Fruit fly (Drosophila melanogaster) whole organism, adult: ENCODE data around the gene CG14961.

Experiments used
- CG11617 ChIP-seq: fragments of 200-800 bp; sonication (Bioruptor generic); optimal IDR thresholded peaks from 2 replicates; lab custom pipeline; 2017; ENCODE audit warnings: mild to moderate bottlenecking, missing biosample characterization, missing genetic modification reagents, missing genetic modification characterization
- CG12768 ChIP-seq: fragments of 200-800 bp; sonication (Bioruptor generic); optimal IDR thresholded peaks from 2 replicates; lab custom pipeline; 2017; ENCODE audit warnings: missing biosample characterization, missing genetic modification characterization, mild to moderate bottlenecking, moderate library complexity, missing genetic modification reagents
- CG14711 ChIP-seq: fragments of 200-800 bp; sonication (Bioruptor generic); optimal IDR thresholded peaks from 2 replicates; lab custom pipeline; 2018; ENCODE audit warnings: missing biosample characterization, mild to moderate bottlenecking, missing genetic modification characterization, moderate library complexity
- CG1620 ChIP-seq: fragments of 200-800 bp; sonication (Bioruptor generic); optimal IDR thresholded peaks from 2 replicates; lab custom pipeline; 2016; ENCODE audit warnings: missing biosample characterization, missing genetic modification characterization
- CG33017 ChIP-seq: fragments of 200-800 bp; sonication (Bioruptor generic); optimal IDR thresholded peaks from 2 replicates; lab custom pipeline; 2018; ENCODE audit warnings: missing biosample characterization, mild to moderate bottlenecking, missing genetic modification characterization, moderate library complexity
- CG5204 ChIP-seq: fragments of 200-800 bp; sonication (Bioruptor generic); optimal IDR thresholded peaks from 2 replicates; lab custom pipeline; 2016; ENCODE audit warnings: missing biosample characterization, missing genetic modification characterization
- CG7045 ChIP-seq: fragments of 200-800 bp; sonication (Bioruptor generic); optimal IDR thresholded peaks from 2 replicates; lab custom pipeline; 2017; ENCODE audit warnings: missing biosample characterization, mild to moderate bottlenecking, missing genetic modification characterization
- CG7101 ChIP-seq: fragments of 200-800 bp; sonication (Bioruptor generic); optimal IDR thresholded peaks from 2 replicates; lab custom pipeline; 2018; ENCODE audit warnings: missing biosample characterization, mild to moderate bottlenecking, missing genetic modification characterization, moderate library complexity
- Clk ChIP-seq: fragments of 200-800 bp; sonication (Bioruptor generic); optimal IDR thresholded peaks from 2 replicates; lab custom pipeline; 2017; ENCODE audit warnings: missing biosample characterization, missing genetic modification characterization
- Crg-1 ChIP-seq: fragments of 200-800 bp; sonication (Bioruptor generic); optimal IDR thresholded peaks from 2 replicates; lab custom pipeline; 2016; ENCODE audit warnings: missing biosample characterization, missing genetic modification characterization
- Hr96 ChIP-seq: fragments of 200-800 bp; sonication (Bioruptor generic); optimal IDR thresholded peaks from 2 replicates; lab custom pipeline; 2016; ENCODE audit warnings: missing biosample characterization, missing genetic modification characterization
- Mnt ChIP-seq: fragments of 200-800 bp; sonication (Bioruptor generic); optimal IDR thresholded peaks from 2 replicates; lab custom pipeline; 2016; ENCODE audit warnings: missing biosample characterization, mild to moderate bottlenecking, missing genetic modification characterization
- bab1 ChIP-seq: fragments of 200-800 bp; sonication (Bioruptor generic); optimal IDR thresholded peaks from 3 replicates; lab custom pipeline; 2019; ENCODE audit warnings: missing biosample characterization, mild to moderate bottlenecking, missing genetic modification characterization, moderate library complexity
- cic ChIP-seq: fragments of 200-800 bp; sonication (Bioruptor generic); optimal IDR thresholded peaks from 2 replicates; lab custom pipeline; 2017; ENCODE audit warnings: missing biosample characterization, mild to moderate bottlenecking, missing genetic modification characterization, moderate library complexity
- cnc ChIP-seq, 2 experiments: fragments of >200 bp; optimal IDR thresholded peaks; 2 replicates each; lab custom pipeline; 2017
- kay ChIP-seq: fragments of 200-800 bp; sonication (Bioruptor generic); peaks from one replicate; lab custom pipeline; 2016; ENCODE audit warnings: missing biosample characterization, missing genetic modification characterization, borderline replicate concordance
- ovo ChIP-seq: fragments of 200-800 bp; sonication (Bioruptor generic); optimal IDR thresholded peaks from 2 replicates; lab custom pipeline; 2016; ENCODE audit warnings: missing biosample characterization, missing genetic modification characterization
- pad ChIP-seq: fragments of 200-800 bp; sonication (Bioruptor generic); optimal IDR thresholded peaks from 3 replicates; lab custom pipeline; 2017; ENCODE audit warnings: missing biosample characterization, missing genetic modification characterization, mild to moderate bottlenecking, moderate library complexity, missing genetic modification reagents
- tj ChIP-seq: fragments of 200-800 bp; sonication (Bioruptor generic); optimal IDR thresholded peaks from 3 replicates; lab custom pipeline; 2017; ENCODE audit warnings: missing biosample characterization, mild to moderate bottlenecking, missing genetic modification characterization, moderate library complexity
- toe ChIP-seq: fragments of 200-800 bp; sonication (Bioruptor generic); optimal IDR thresholded peaks from 2 replicates; lab custom pipeline; 2016; ENCODE audit warnings: missing biosample characterization, missing genetic modification characterization

CG14961 gene

DNA sequence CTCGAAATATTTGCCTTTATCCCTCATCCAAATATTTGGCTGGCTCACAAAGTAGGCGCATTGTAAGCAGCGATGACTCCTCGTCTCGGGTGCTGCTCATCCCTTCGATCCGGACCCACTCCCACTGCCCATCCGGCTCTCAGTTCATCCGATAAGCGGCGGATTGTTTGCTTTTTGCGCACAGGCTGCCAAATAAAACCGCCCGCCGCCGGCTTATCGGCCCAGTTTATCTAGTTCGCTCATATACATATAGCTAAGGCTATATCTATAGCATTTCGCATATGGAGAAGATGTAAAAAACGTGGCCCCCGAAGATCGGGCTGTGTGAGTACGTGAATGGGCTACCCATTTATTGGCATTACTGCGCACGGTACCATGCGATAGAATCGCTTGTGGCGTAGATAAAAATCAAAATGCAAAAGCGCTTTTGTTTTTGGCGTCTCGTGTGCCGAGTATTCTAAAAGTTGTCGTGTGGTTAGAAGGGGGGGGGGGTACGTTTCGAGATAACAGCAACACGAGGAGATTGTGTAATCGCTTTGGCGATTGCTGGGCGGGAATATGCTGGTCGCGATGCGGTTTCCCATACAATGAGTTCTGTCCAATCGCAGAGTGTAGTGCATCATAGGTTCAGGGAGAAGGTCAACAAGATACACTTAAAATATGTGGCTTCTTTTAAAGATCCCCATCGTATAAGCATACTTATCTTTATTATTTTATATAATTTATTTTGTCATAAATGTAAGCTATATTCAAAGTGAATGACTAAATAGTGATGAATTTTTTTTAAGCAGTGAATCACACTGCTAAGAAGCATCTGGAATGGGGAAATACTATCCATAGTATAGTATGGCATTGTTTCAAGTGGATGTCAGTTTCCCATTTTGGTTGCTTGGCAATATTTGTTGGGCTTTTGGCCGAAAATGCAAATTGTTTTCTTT, 20.9 kb upstream of the CG14961 start:
- TF ChIP-seq CG1620 (GFP tag; lab: Kevin White, UChicago) (no peak), CG5204 (no peak), kay (GFP tag; lab: Kevin White, UChicago) (peak; percentile 69), Clk (GFP tag; lab: Kevin White, UChicago) (no peak), pad (GFP tag; lab: Kevin White, UChicago) (no peak), CG33017 (tag; lab: Kevin White, UChicago) (no peak), Crg-1 (GFP tag; lab: Kevin White, UChicago) (peak; percentile 17), cnc (optimal IDR thresholded peaks at IDR 0.05; lab: Kevin White, UChicago) (no peak), CG12768 (peak; percentile 23), bab1 (no peak), CG7045 (GFP tag; lab: Kevin White, UChicago) (no peak), toe (GFP tag; lab: Kevin White, UChicago) (no peak), ovo (no peak), tj (peak; percentile 59), CG14711 (no peak), CG7101 (tag; lab: Kevin White, UChicago) (no peak), Mnt (peak; percentile 98), CG11617 (GFP tag; lab: Kevin White, UChicago) (peak; percentile 3), Hr96 (GFP tag; lab: Kevin White, UChicago) (no peak), cic (peak; percentile 94)

- no peak for TF ChIP-seq Clk (GFP tag; lab: Kevin White, UChicago)
- TF ChIP-seq cic: no peak
- no peak for TF ChIP-seq pad (GFP tag; lab: Kevin White, UChicago)
- TF ChIP-seq Mnt: no peak
- TF ChIP-seq cnc (optimal IDR thresholded peaks at IDR 0.05; lab: Kevin White, UChicago): no peak
- TF ChIP-seq CG7101 (tag; lab: Kevin White, UChicago): no peak
- TF ChIP-seq Crg-1 (GFP tag; lab: Kevin White, UChicago): no peak
- no peak for TF ChIP-seq CG7045 (GFP tag; lab: Kevin White, UChicago)
These were observed 15.8 kb upstream of the CG14961 start, which contains the start of gene Drsl2 for dm6 chr3L:3314049-3314448. Gene Drsl2, plus strand, starts transcription at chr3L:3314349.

DNA sequence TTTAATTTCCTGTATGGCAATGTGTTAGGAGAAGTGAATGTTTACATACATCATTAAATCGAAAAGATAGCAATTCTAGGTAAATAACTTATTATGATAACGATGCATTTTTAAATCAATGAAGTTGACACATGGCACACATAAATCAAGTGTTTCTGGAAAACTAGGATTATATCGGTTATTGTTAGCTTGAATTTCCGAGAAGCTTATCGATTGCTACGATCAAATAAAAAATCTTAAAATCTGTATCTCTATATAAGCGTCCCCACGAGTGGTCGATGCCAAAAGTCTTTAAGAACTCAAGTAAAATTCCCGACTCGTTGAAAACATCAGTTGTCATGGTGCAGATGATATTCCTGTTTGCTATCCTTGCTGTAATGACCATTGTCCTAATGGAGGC, 15.2 kb upstream of the CG14961 start, which contains the start of gene Drsl3:
Gene Drsl3, plus strand, starts transcription at position 301 of the 400 bp plus-strand sequence.
- TF ChIP-seq Hr96 (GFP tag; lab: Kevin White, UChicago) (no peak), tj (no peak), kay (GFP tag; lab: Kevin White, UChicago) (no peak), pad (GFP tag; lab: Kevin White, UChicago) (no peak), Crg-1 (GFP tag; lab: Kevin White, UChicago) (no peak), Clk (GFP tag; lab: Kevin White, UChicago) (no peak), cnc (optimal IDR thresholded peaks at IDR 0.05; lab: Kevin White, UChicago) (no peak), CG5204 (no peak), CG33017 (tag; lab: Kevin White, UChicago) (no peak), toe (GFP tag; lab: Kevin White, UChicago) (no peak), cic (no peak), CG1620 (GFP tag; lab: Kevin White, UChicago) (no peak)

dm6 chr3L:3315288-3315687, 14.6 kb upstream of the CG14961 start, which contains the start of gene Drsl4:
Gene Drsl4, plus strand, starts transcription at chr3L:3315620.
- TF ChIP-seq bab1: peak; percentile 22
- TF ChIP-seq ovo: no peak

DNA sequence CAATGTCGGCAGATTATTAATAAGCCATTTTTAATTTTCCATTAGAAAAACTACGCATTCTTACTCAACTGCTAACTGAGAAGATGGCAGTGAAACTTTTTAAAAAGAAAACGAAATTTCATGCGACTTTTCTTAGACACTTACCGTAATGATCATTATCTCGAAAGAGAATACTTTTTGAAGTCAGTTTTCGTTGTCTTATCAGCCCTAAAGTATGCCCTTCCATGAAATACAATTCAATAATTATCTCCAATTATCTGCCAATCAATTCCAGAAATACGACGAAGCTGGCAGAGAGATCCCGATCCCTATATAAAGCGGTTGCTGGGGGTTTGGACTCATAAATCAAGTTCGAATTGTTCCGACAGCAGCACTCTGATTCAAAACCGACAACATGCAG, 13.4 kb upstream of the CG14961 start, which contains the start of gene Drsl5:
Gene Drsl5, plus strand, starts transcription at position 341 of the 400 bp plus-strand sequence.
- TF ChIP-seq Mnt (no peak), tj (no peak), pad (GFP tag; lab: Kevin White, UChicago) (no peak), ovo (no peak), Crg-1 (GFP tag; lab: Kevin White, UChicago) (no peak)

- TF ChIP-seq cic (no peak), bab1 (peak; percentile 75), Mnt (peak; percentile 76), kay (GFP tag; lab: Kevin White, UChicago) (no peak), Crg-1 (GFP tag; lab: Kevin White, UChicago) (peak; percentile 65), CG33017 (tag; lab: Kevin White, UChicago) (peak; percentile 66), CG5204 (no peak), toe (GFP tag; lab: Kevin White, UChicago) (peak; percentile 92), Hr96 (GFP tag; lab: Kevin White, UChicago) (peak; percentile 85), Clk (GFP tag; lab: Kevin White, UChicago) (peak; percentile 44), pad (GFP tag; lab: Kevin White, UChicago) (peak; percentile 54), CG1620 (GFP tag; lab: Kevin White, UChicago) (peak; percentile 81), tj (peak; percentile 40), cnc (optimal IDR thresholded peaks at IDR 0.05; lab: Kevin White, UChicago) (no peak), CG14711 (peak; percentile 53), ovo (peak; percentile 49), CG11617 (GFP tag; lab: Kevin White, UChicago) (peak; percentile 59), CG7101 (tag; lab: Kevin White, UChicago) (peak; percentile 75), CG12768 (peak; percentile 40), CG7045 (GFP tag; lab: Kevin White, UChicago) (peak; percentile 54)
These were observed 10.6 kb upstream of the CG14961 start, which contains the start of the genes PIG-C, CG12016 and Dpm2 for dm6 chr3L:3319223-3319643. Gene PIG-C, minus strand, starts transcription at chr3L:3319232. Gene CG12016, plus strand, starts transcription at chr3L:3319555. Gene Dpm2, plus strand, starts transcription at chr3L:3319555.
